Worm (Caenorhabditis elegans): Measurements from ENCODE around the gene lst-6.

- TF ChIP-seq ama-1 (optimal IDR thresholded peaks at IDR 0.05): no peak
- TF ChIP-seq lin-13 (GFP tag; optimal IDR thresholded peaks at IDR 0.05): no peak
- TF ChIP-seq nhr-129 (tag; optimal IDR thresholded peaks at IDR 0.05): no peak
- TF ChIP-seq Y55F3AM.14 (GFP tag; optimal IDR thresholded peaks at IDR 0.05): no peak
- TF ChIP-seq zag-1 (tag; optimal IDR thresholded peaks at IDR 0.05): peak; percentile 24
- TF ChIP-seq egl-27 (tag; optimal IDR thresholded peaks at IDR 0.05): no peak
Observed at ce11 chrII:6994677-6995076, 27.6 kb downstream of the lst-6 start, which contains the start of gene unc-104.

Measured in whole organism, L2 larva.